Worm (Caenorhabditis elegans) whole organism, midembryonic: ENCODE results near the gene Y54H5A.2.

Source experiments
- T22C8.4 ChIP-seq: fragments of 200-800 bp; sonication (Bioruptor generic); IDR thresholded peaks from 2 replicates; pipeline ENCODE4 v1.3.6; 2022; ENCODE audit warnings: missing genetic modification characterization, missing compliant biosample characterization
- cog-1 ChIP-seq: sonication (generic microtip); optimal IDR thresholded peaks from 2 replicates; lab custom pipeline; 2016; ENCODE audit warnings: missing genetic modification characterization, missing compliant biosample characterization
- flt-1 ChIP-seq: fragments of 200-800 bp; sonication (Bioruptor generic); IDR thresholded peaks from 2 replicates; pipeline ENCODE4 v1.3.6; 2022; ENCODE audit warnings: missing genetic modification characterization, missing compliant biosample characterization
- klf-2 ChIP-seq: fragments of 200-800 bp; sonication (Bioruptor generic); conservative IDR thresholded peaks from 2 replicates; pipeline ENCODE4 v1.3.6; 2022; ENCODE audit warnings: missing genetic modification reagents, missing genetic modification characterization, missing compliant biosample characterization
- med-1 ChIP-seq: sonication (generic microtip); optimal IDR thresholded peaks from 2 replicates; lab custom pipeline; 2017; ENCODE audit warnings: missing genetic modification characterization, mild to moderate bottlenecking, missing compliant biosample characterization, antibody characterized with exemption, missing genetic modification reagents; ENCODE audit not compliant: insufficient read depth
- ref-1 ChIP-seq: fragments of 200-800 bp; sonication (Bioruptor generic); conservative IDR thresholded peaks from 2 replicates; pipeline ENCODE4 v1.3.6; 2022; ENCODE audit warnings: missing genetic modification reagents, missing genetic modification characterization, missing compliant biosample characterization
- tab-1 ChIP-seq: fragments of 200-800 bp; sonication (Bioruptor generic); IDR thresholded peaks from 2 replicates; pipeline ENCODE4 v1.3.6; 2022; ENCODE audit warnings: missing genetic modification characterization, missing compliant biosample characterization
- ztf-23 ChIP-seq: fragments of 200-800 bp; sonication (Bioruptor generic); IDR thresholded peaks from 2 replicates; pipeline ENCODE4 v1.3.6; 2022; ENCODE audit warnings: missing genetic modification reagents, missing genetic modification characterization, missing compliant biosample characterization
- ztf-29 ChIP-seq: fragments of 200-800 bp; sonication (Bioruptor generic); IDR thresholded peaks from 2 replicates; pipeline ENCODE4 v1.3.6; 2022; ENCODE audit warnings: missing genetic modification reagents, missing genetic modification characterization, missing compliant biosample characterization

Gene Y54H5A.2

DNA sequence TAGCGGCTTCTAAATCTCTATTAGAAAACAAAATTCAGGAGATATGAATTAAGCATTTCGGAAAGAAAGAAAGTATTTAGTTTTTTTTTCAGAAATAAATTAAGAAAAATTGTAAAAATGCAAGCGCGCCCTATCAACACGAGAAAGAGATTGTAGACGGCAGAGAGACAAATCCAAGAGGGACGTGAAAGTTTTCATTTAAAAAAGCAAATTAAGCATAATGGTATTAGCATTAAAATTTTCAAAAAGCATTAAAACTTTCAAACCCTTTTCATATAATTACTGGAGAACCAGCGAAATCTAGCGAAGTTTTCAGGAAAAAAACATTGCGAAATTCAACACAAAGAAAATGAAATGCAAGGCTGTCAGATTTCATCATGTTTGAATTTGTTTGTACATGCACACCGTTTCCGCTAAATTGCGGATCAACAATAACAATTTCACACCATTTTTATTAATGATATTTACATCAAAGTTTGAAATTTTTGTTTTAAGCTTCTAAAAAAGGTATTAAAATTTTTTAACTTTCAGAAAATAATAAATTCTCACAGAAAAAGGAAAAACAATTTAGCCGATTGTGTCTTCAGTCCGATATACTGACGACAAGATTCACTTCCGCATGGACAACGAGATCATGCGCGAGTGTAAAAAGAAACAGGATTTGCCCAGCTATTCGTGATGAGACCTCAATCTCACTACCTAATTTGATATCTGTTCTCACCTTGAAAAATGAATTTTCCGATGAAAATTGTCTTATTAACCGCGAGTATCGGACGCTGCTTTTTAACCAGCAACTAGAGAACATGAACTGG is 13.6 kb upstream of the Y54H5A.2 start, which contains the start of gene gars-1:
TSS of gene gars-1 (minus strand) at position 808 of the 812 bp plus-strand sequence.
- no peak for TF ChIP-seq ztf-23 (GFP tag; lab: Robert Waterston, UW)
- no peak for TF ChIP-seq flt-1
- TF ChIP-seq med-1 (GFP tag; lab: Kevin White, UChicago), result no peak
- TF ChIP-seq ztf-29 (GFP tag; lab: Robert Waterston, UW), result no peak
- TF ChIP-seq klf-2 (GFP tag; lab: Robert Waterston, UW), result no peak
- TF ChIP-seq cog-1 (tag; lab: Kevin White, UChicago), result no peak
- no peak for TF ChIP-seq T22C8.4 (GFP tag; lab: Robert Waterston, UW)
- no peak for TF ChIP-seq tab-1 (GFP tag; lab: Robert Waterston, UW)
- no peak for TF ChIP-seq ref-1 (GFP tag; lab: Robert Waterston, UW)

DNA sequence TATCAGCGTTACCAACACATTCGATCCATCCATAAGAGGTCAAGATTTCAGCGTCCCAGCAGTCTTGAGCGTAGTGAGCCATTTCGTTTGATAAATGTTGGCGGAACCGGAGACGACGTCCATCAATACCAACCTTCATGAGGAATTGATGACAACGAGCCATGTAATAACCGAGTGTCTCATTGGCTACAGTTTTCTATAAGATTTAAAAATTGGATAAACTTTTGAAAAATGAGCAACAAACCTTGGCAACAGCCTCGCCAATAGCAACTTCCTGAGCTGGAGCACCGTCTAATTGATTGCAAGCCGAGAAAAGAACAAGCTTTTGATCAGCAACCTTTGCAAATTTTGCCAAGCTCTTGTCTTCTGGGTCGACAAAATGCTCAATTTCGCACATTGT is 11.4 kb upstream of the Y54H5A.2 start:
- no peak for TF ChIP-seq ztf-23 (GFP tag; lab: Robert Waterston, UW)
- TF ChIP-seq tab-1 (GFP tag; lab: Robert Waterston, UW), result no peak
- no peak for TF ChIP-seq ztf-29 (GFP tag; lab: Robert Waterston, UW)
- TF ChIP-seq cog-1 (tag; lab: Kevin White, UChicago), result no peak
- no peak for TF ChIP-seq T22C8.4 (GFP tag; lab: Robert Waterston, UW)
- TF ChIP-seq med-1 (GFP tag; lab: Kevin White, UChicago), result no peak
- no peak for TF ChIP-seq klf-2 (GFP tag; lab: Robert Waterston, UW)
- no peak for TF ChIP-seq flt-1
- no peak for TF ChIP-seq ref-1 (GFP tag; lab: Robert Waterston, UW)

DNA sequence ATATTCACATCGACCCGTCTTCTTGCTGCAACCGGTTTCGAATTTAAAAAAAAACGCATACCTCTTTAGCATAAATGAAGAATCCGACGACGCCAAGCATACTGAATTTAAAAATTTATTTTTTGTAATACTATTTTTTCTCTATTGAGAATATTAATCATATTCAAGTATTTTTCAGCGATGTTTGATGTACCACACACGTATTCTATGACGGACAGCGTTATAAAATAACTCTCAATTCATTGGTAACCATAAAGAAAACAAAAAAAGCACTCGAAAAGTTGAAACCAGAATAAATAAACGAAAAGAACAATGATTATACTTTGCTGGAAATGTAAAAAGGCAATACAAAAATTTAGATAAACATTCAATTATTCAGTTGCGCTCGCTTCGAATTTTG is 10.1 kb upstream of the Y54H5A.2 start, which contains the start of gene T10F2.5:
TSS of gene T10F2.5 (minus strand) at position 101 of the 400 bp plus-strand sequence.
- TF ChIP-seq ztf-23 (GFP tag; lab: Robert Waterston, UW) (no peak), cog-1 (tag; lab: Kevin White, UChicago) (no peak), ref-1 (GFP tag; lab: Robert Waterston, UW) (no peak), klf-2 (GFP tag; lab: Robert Waterston, UW) (no peak), flt-1 (no peak), T22C8.4 (GFP tag; lab: Robert Waterston, UW) (no peak), tab-1 (GFP tag; lab: Robert Waterston, UW) (no peak), ztf-29 (GFP tag; lab: Robert Waterston, UW) (no peak), med-1 (GFP tag; lab: Kevin White, UChicago) (no peak)

DNA sequence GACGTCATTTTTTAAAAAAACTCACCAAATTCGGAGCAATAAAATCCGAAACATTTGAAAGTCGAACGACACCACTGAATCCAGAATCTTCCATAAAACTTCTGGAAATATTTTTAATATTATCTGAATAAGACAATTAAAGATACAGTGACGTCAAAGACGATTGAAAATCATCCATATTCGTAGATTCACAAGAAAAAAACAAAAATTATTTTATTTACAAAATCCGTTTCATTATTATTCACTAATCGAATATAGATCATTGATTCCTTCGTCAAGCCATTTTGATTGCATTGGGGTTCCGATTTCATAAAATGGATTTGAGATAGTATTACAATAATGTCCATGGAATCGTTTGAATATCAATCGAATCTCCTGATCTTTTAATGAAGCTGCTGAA is 9.3 kb upstream of the Y54H5A.2 start, which contains the start of gene oxy-4:
TSS of gene oxy-4 (minus strand) at position 101 of the 400 bp plus-strand sequence.
- TF ChIP-seq tab-1 (GFP tag; lab: Robert Waterston, UW), result no peak
- TF ChIP-seq med-1 (GFP tag; lab: Kevin White, UChicago), result no peak
- no peak for TF ChIP-seq ztf-29 (GFP tag; lab: Robert Waterston, UW)
- no peak for TF ChIP-seq T22C8.4 (GFP tag; lab: Robert Waterston, UW)
- no peak for TF ChIP-seq klf-2 (GFP tag; lab: Robert Waterston, UW)
- no peak for TF ChIP-seq flt-1
- TF ChIP-seq cog-1 (tag; lab: Kevin White, UChicago), result no peak
- no peak for TF ChIP-seq ztf-23 (GFP tag; lab: Robert Waterston, UW)
- TF ChIP-seq ref-1 (GFP tag; lab: Robert Waterston, UW), result no peak

DNA sequence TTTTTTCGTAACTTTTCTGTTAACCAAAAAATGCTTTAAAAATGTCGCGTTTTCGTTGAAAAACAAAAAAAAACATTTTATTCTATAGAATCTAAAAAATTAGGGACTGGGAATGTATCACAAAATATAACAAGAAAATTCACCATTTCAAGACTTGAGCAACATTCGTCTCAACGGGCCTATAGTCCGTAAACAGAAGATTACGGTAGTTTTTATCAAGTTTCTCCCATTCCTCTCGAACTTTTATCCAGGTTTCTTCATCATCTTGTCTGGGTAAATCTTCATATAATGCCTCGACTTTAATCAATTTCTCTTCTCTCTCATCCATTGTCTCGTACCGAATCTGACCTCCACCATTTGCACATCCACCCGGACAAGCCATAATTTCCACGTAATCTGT is 6.0 kb upstream of the Y54H5A.2 start:
- TF ChIP-seq med-1 (GFP tag; lab: Kevin White, UChicago) (no peak), klf-2 (GFP tag; lab: Robert Waterston, UW) (no peak), ztf-23 (GFP tag; lab: Robert Waterston, UW) (no peak), tab-1 (GFP tag; lab: Robert Waterston, UW) (no peak), ztf-29 (GFP tag; lab: Robert Waterston, UW) (no peak), flt-1 (no peak), T22C8.4 (GFP tag; lab: Robert Waterston, UW) (no peak), cog-1 (tag; lab: Kevin White, UChicago) (no peak)

DNA sequence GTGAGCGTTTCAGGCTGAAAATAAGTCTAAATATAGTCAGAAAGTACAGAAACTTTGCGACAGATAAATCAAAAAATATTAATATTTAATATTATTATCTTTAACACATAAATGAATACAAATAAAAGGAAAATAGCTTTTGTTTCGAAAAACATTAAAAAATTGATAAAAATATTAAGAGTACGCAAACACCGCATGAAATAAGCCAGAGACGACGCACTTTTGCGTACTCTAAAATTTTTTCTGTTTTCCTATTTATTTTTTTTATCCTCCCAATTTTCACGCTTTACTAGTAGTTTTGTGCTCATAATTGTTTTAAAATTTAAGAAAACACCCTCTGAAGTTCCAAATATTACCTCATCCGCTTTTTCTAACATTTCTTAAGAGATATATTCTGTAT is 3.8 kb upstream of the Y54H5A.2 start, which contains the start of the genes rbm-42 and grwd-1:
TSS of gene rbm-42 (minus strand) at position 93 of the 400 bp plus-strand sequence.
TSS of gene grwd-1 (plus strand) at position 328 of the 400 bp plus-strand sequence.
- TF ChIP-seq ztf-29 (GFP tag; lab: Robert Waterston, UW), result no peak
- peak; percentile 2 for TF ChIP-seq cog-1 (tag; lab: Kevin White, UChicago)
- TF ChIP-seq flt-1, result no peak
- TF ChIP-seq ref-1 (GFP tag; lab: Robert Waterston, UW), result no peak
- peak; percentile 36; the same call in 1 of the 2 replicates for TF ChIP-seq ztf-23 (GFP tag; lab: Robert Waterston, UW)

DNA sequence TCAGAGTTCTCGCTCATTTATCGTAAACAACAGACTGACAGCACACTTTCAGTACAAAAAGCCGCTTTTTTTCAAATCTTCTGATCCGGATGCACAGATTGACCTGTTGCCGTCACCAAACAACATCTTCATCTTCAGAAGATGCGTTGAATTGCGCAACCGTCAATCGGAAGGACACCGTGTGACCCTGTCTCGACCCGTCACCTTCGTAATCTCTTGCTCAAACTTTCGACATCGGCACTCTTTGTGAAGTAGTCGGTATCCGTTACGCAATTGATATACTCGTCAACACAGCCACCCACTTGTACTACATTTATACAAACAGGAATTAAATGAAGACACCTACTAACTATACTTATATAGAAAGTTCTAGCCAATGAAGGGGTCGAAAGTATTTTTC is 1.6 kb upstream of the Y54H5A.2 start:
- TF ChIP-seq T22C8.4 (GFP tag; lab: Robert Waterston, UW) (no peak), med-1 (GFP tag; lab: Kevin White, UChicago) (no peak), klf-2 (GFP tag; lab: Robert Waterston, UW) (no peak), ztf-23 (GFP tag; lab: Robert Waterston, UW) (no peak), ref-1 (GFP tag; lab: Robert Waterston, UW) (no peak), ztf-29 (GFP tag; lab: Robert Waterston, UW) (no peak), tab-1 (GFP tag; lab: Robert Waterston, UW) (no peak), flt-1 (no peak), cog-1 (tag; lab: Kevin White, UChicago) (no peak)

DNA sequence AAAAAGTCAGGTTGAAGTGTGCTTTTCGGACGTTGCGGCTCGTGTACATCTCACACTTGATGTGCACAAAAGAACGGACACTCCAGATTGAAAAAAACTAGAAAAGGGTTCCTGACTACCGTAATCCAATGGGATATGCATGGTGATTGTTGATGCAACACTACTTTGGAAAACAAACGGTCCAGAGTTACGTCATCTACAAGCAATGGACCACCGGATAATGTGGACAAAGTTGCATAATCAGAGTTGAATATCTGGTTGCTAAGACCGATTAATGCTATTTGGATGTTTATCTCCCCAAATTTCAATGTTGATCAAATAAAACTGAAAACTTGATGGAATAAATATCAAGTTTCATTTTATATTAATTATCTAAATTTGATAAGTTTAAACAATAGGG is 634 bp upstream of the Y54H5A.2 start:
- TF ChIP-seq klf-2 (GFP tag; lab: Robert Waterston, UW) (no peak), ztf-29 (GFP tag; lab: Robert Waterston, UW) (no peak), med-1 (GFP tag; lab: Kevin White, UChicago) (no peak), ref-1 (GFP tag; lab: Robert Waterston, UW) (no peak), cog-1 (tag; lab: Kevin White, UChicago) (no peak), T22C8.4 (GFP tag; lab: Robert Waterston, UW) (no peak), tab-1 (GFP tag; lab: Robert Waterston, UW) (no peak), flt-1 (no peak)
